Fruit fly (Drosophila melanogaster): ENCODE results near the gene CG4686.

The CG4686 gene

dm6 chr3R:19892046-19892445 lies 27.8 kb downstream of the CG4686 start (continued):
- TF ChIP-seq Adf1 (GFP tag; IDR thresholded peaks at IDR 0.05) = 0 out of 2 replicates have a peak, but pooled peaks have one; percentile 10
- peak; percentile 8 for TF ChIP-seq Sry-β (GFP tag; optimal IDR thresholded peaks at IDR 0.05)
- TF ChIP-seq br (optimal IDR thresholded peaks at IDR 0.05) = no peak
- TF ChIP-seq Dek (tag; optimal IDR thresholded peaks at IDR 0.05) = peak; percentile 32
- TF ChIP-seq kni (GFP tag; optimal IDR thresholded peaks at IDR 0.05) = no peak
- peak; percentile 72 for TF ChIP-seq CG3281 (GFP tag; optimal IDR thresholded peaks at IDR 0.05)
- TF ChIP-seq HLH54F (GFP tag; optimal IDR thresholded peaks at IDR 0.05) = peak; percentile 55
- peak; percentile 76 for TF ChIP-seq fd96Cb (tag; optimal IDR thresholded peaks at IDR 0.05)
- peak; percentile 59 for TF ChIP-seq CG10654 (GFP tag; optimal IDR thresholded peaks at IDR 0.05)
- TF ChIP-seq Mrtf (GFP tag; IDR thresholded peaks at IDR 0.05) = 0 out of 3 replicates have a peak, but pooled peaks have one; percentile 60
- peak; percentile 55 for TF ChIP-seq Deaf1 (tag; optimal IDR thresholded peaks at IDR 0.05)
- peak; percentile 57 for TF ChIP-seq ap (GFP tag; IDR thresholded peaks at IDR 0.05)
- TF ChIP-seq zfh1 (GFP tag; IDR thresholded peaks at IDR 0.05) = peak; percentile 82
- TF ChIP-seq az2 (GFP tag; optimal IDR thresholded peaks at IDR 0.05) = peak; percentile 53
- TF ChIP-seq CG9876 (GFP tag; optimal IDR thresholded peaks at IDR 0.05) = peak; percentile 13
- TF ChIP-seq wek (GFP tag; optimal IDR thresholded peaks at IDR 0.05) = peak; percentile 66
- peak; percentile 63 for TF ChIP-seq Asciz (GFP tag; optimal IDR thresholded peaks at IDR 0.05)
- TF ChIP-seq esg (GFP tag; conservative IDR thresholded peaks at IDR 0.05) = peak; percentile 73
- TF ChIP-seq CG10431 (GFP tag; optimal IDR thresholded peaks at IDR 0.05) = no peak
- TF ChIP-seq otp (GFP tag; IDR thresholded peaks at IDR 0.05) = peak; percentile 74; the same call in 1 of the 3 replicates
- peak; percentile 28 for TF ChIP-seq Usf (GFP tag; optimal IDR thresholded peaks at IDR 0.05)
- peak; percentile 32 for TF ChIP-seq B-H2 (GFP tag; optimal IDR thresholded peaks at IDR 0.05)
- TF ChIP-seq Six4 (GFP tag; optimal IDR thresholded peaks at IDR 0.05) = peak; percentile 72
- TF ChIP-seq Dfd (GFP tag; optimal IDR thresholded peaks at IDR 0.05) = no peak
- peak; percentile 49 for TF ChIP-seq Myb (GFP tag; optimal IDR thresholded peaks at IDR 0.05)
- TF ChIP-seq vvl (GFP tag; IDR thresholded peaks at IDR 0.05) = peak; percentile 85
- TF ChIP-seq al (GFP tag; IDR thresholded peaks at IDR 0.05) = peak; percentile 76
- TF ChIP-seq sens-2 (GFP tag; IDR thresholded peaks at IDR 0.05) = peak; percentile 55; the same call in 1 of the 2 replicates
- no peak for TF ChIP-seq CG10321 (GFP tag; IDR thresholded peaks at IDR 0.05)
- TF ChIP-seq CG7987 (GFP tag; optimal IDR thresholded peaks at IDR 0.05) = peak; percentile 37
- TF ChIP-seq ara (GFP tag; IDR thresholded peaks at IDR 0.05) = peak; percentile 56; the same call in 1 of the 2 replicates
- TF ChIP-seq Dp (GFP tag; optimal IDR thresholded peaks at IDR 0.05) = no peak
- TF ChIP-seq Sox100B (GFP tag; optimal IDR thresholded peaks at IDR 0.05) = peak; percentile 51
- TF ChIP-seq CG1602 (GFP tag; optimal IDR thresholded peaks at IDR 0.05) = peak; percentile 45
- peak; percentile 26; the same call in 1 of the 2 replicates for TF ChIP-seq gt (GFP tag; IDR thresholded peaks at IDR 0.05)
- TF ChIP-seq CG6689 (GFP tag; IDR thresholded peaks at IDR 0.05) = peak; percentile 81
- peak; percentile 76 for TF ChIP-seq nmo (GFP tag; optimal IDR thresholded peaks at IDR 0.05)
- TF ChIP-seq CG43689 (GFP tag; IDR thresholded peaks at IDR 0.05) = peak; percentile 51
- peak; percentile 96 for TF ChIP-seq sens (GFP tag)
- peak; percentile 22 for TF ChIP-seq HmgZ (tag; optimal IDR thresholded peaks at IDR 0.05)
- peak; percentile 36 for TF ChIP-seq maf-S (GFP tag; optimal IDR thresholded peaks at IDR 0.05)
- TF ChIP-seq CG8290 (GFP tag; optimal IDR thresholded peaks at IDR 0.05) = peak; percentile 51
- TF ChIP-seq CG8290 (tag; optimal IDR thresholded peaks at IDR 0.05) = no peak
- TF ChIP-seq CG12155 (GFP tag; optimal IDR thresholded peaks at IDR 0.05) = peak; percentile 49
- 0 out of 2 replicates have a peak, but pooled peaks have one; percentile 27 for TF ChIP-seq GATAe (GFP tag; conservative IDR thresholded peaks at IDR 0.05)
- peak; percentile 63 for TF ChIP-seq CG17385 (GFP tag; optimal IDR thresholded peaks at IDR 0.05)
- TF ChIP-seq Jarid2 (GFP tag; optimal IDR thresholded peaks at IDR 0.05) = peak; percentile 41
- TF ChIP-seq CG6765 (GFP tag; optimal IDR thresholded peaks at IDR 0.05) = peak; percentile 54
- no peak for TF ChIP-seq Hey (tag; optimal IDR thresholded peaks at IDR 0.05)
- no peak for TF ChIP-seq tna (GFP tag; IDR thresholded peaks at IDR 0.05; ENCODE audit: partially characterized antibody)
- TF ChIP-seq CG17829 (tag; optimal IDR thresholded peaks at IDR 0.05) = peak; percentile 70
- no peak for TF ChIP-seq CG14965 (GFP tag; optimal IDR thresholded peaks at IDR 0.05; ENCODE audit: borderline replicate concordance)

All from whole organism, embryonic.